Fruit fly (Drosophila melanogaster) whole organism, pupa: ENCODE measurements around the gene path.

Source experiments
- CG10348 ChIP-seq: fragments of 200-800 bp; sonication (Bioruptor generic); IDR thresholded peaks from 2 replicates; pipeline ENCODE4 v1.3.6; 2022; ENCODE audit warnings: missing biosample characterization, missing genetic modification characterization
- CG13204 ChIP-seq: fragments of 200-800 bp; sonication (Bioruptor generic); optimal IDR thresholded peaks from 2 replicates; lab custom pipeline; 2018; ENCODE audit warnings: missing biosample characterization, mild to moderate bottlenecking, missing genetic modification characterization, moderate library complexity
- CG14655 ChIP-seq: fragments of 200-800 bp; sonication (Bioruptor generic); optimal IDR thresholded peaks from 3 replicates; lab custom pipeline; 2017; ENCODE audit warnings: mild to moderate bottlenecking, missing biosample characterization, missing genetic modification reagents, missing genetic modification characterization
- CG32121 ChIP-seq: fragments of 200-800 bp; sonication (Bioruptor generic); IDR thresholded peaks from 2 replicates; pipeline ENCODE4 v1.3.6; 2022; ENCODE audit warnings: missing biosample characterization, missing genetic modification characterization
- CG34367 ChIP-seq: fragments of 200-800 bp; sonication (Bioruptor generic); optimal IDR thresholded peaks from 2 replicates; lab custom pipeline; 2018; ENCODE audit warnings: missing biosample characterization, mild to moderate bottlenecking, missing genetic modification characterization
- CG8159 ChIP-seq: fragments of 200-800 bp; sonication (Bioruptor generic); optimal IDR thresholded peaks from 3 replicates; lab custom pipeline; 2018; ENCODE audit warnings: missing biosample characterization, mild to moderate bottlenecking, missing genetic modification characterization, moderate library complexity
- CG8301 ChIP-seq: fragments of 200-800 bp; sonication (Bioruptor generic); optimal IDR thresholded peaks from 2 replicates; lab custom pipeline; 2018; ENCODE audit warnings: missing biosample characterization, mild to moderate bottlenecking, missing genetic modification characterization
- CG9948 ChIP-seq: fragments of 200-800 bp; sonication (Bioruptor generic); optimal IDR thresholded peaks from 2 replicates; lab custom pipeline; 2018; ENCODE audit warnings: missing biosample characterization, mild to moderate bottlenecking, missing genetic modification characterization, moderate library complexity
- D1 ChIP-seq: fragments of 200-800 bp; sonication (Bioruptor generic); optimal IDR thresholded peaks from 2 replicates; lab custom pipeline; 2018; ENCODE audit warnings: missing biosample characterization, mild to moderate bottlenecking, missing genetic modification characterization, moderate library complexity
- EcR ChIP-seq: fragments of 200-800 bp; sonication (Bioruptor generic); optimal IDR thresholded peaks from 3 replicates; lab custom pipeline; 2019; ENCODE audit warnings: missing biosample characterization, missing genetic modification characterization, mild to moderate bottlenecking, moderate library complexity, missing genetic modification reagents
- Snoo ChIP-seq: fragments of 200-800 bp; sonication (Bioruptor generic); optimal IDR thresholded peaks from 3 replicates; lab custom pipeline; 2017; ENCODE audit warnings: missing biosample characterization, mild to moderate bottlenecking, missing genetic modification characterization, inconsistent platforms
- fd96Ca ChIP-seq: fragments of 200-800 bp; sonication (Bioruptor generic); IDR thresholded peaks from 3 replicates; pipeline ENCODE4 v1.3.6; 2022; ENCODE audit warnings: missing biosample characterization, missing genetic modification characterization

DNA sequence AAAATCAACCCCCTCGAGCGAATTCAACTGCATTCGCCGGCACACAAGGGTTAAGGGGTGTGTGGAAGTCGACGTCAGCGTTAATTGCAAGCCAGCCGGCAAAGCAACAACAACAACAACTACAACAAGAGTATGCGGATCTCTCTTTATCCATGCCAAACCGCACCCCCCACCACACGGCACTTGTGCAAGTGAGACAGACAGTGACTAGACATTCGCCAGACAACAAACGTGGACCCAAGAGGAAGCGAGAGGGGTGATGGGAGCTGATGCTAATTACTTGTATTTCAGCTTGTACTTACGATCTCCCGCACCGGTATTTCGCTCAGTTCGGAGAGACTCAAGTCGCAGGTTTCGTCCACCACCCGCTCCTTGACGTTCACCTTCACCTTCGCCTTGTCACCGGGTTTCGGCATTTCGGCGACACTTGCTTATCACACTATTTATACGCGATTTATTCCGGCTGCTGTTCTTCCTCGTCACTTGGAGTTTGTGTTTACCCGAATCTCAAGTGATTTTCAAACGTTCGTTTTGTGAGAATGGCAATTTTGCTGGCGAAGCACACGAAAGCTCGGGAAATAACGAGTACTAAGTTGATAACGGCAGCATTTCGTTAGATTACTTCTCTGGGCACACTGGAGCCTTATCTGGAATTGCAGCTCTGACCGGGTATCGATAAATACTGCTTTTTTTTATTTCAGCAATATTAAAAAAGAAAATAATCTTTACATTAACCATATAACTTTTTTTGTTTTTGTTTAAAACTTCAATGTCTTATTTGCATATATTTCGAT, 4.1 kb upstream of the path start, which contains the start of gene CG3408:
- TF ChIP-seq CG32121 (GFP tag; lab: Robert Waterston, UW) (no peak), EcR (GFP tag; lab: Kevin White, UChicago) (peak; percentile 57), CG14655 (GFP tag; lab: Kevin White, UChicago) (no peak), CG9948 (tag; lab: Kevin White, UChicago) (no peak), CG8301 (no peak), CG13204 (GFP tag; lab: Kevin White, UChicago) (peak; percentile 77), CG10348 (GFP tag; lab: Robert Waterston, UW) (no peak), fd96Ca (no peak), Snoo (tag; lab: Kevin White, UChicago) (peak; percentile 99), D1 (tag; lab: Kevin White, UChicago) (no peak), CG34367 (no peak), CG8159 (tag; lab: Kevin White, UChicago) (no peak)
